Worm (Caenorhabditis elegans) whole organism, young adult: ENCODE data around the gene Y40A1A.3.

ENCODE experiments used
- F33H1.4 ChIP-seq: fragments of 200-800 bp; sonication (Bioruptor generic); IDR thresholded peaks from 2 replicates; pipeline ENCODE4 v1.3.6; 2022; ENCODE audit warnings: missing genetic modification reagents, missing genetic modification characterization, missing compliant biosample characterization
- efl-1 ChIP-seq: fragments of 150-350 bp; optimal IDR thresholded peaks from 2 replicates; lab custom pipeline; 2014; ENCODE audit warnings: missing biosample characterization, missing genetic modification reagents, missing genetic modification characterization
- rec-8 ChIP-seq, 2 experiments: sonication (generic microtip); optimal IDR thresholded peaks; 2 replicates each; lab custom pipeline; 2016; ENCODE audit warnings: mild to moderate bottlenecking in 2 of 2, missing genetic modification characterization in 2 of 2, missing genetic modification reagents in 2 of 2, missing genotype in 2 of 2, missing biosample characterization in 1 of 2, missing compliant biosample characterization in 1 of 2, moderate library complexity in 1 of 2
- ztf-22 ChIP-seq: fragments of 200-800 bp; sonication (Bioruptor generic); optimal IDR thresholded peaks from 2 replicates; lab custom pipeline; 2018; ENCODE audit warnings: mild to moderate bottlenecking, missing genetic modification characterization, moderate library complexity, missing compliant biosample characterization
- ztf-25 ChIP-seq: fragments of 200-800 bp; sonication (Bioruptor generic); IDR thresholded peaks from 2 replicates; pipeline ENCODE4 v1.3.6; 2022; ENCODE audit warnings: missing genetic modification reagents, missing genetic modification characterization, missing compliant biosample characterization

- TF ChIP-seq ztf-25 (GFP tag; lab: Robert Waterston, UW): no peak
- TF ChIP-seq rec-8 (tag; optimal IDR thresholded peaks at IDR 0.05; lab: Kevin White, UChicago): no peak
- no peak for TF ChIP-seq F33H1.4
- no peak for TF ChIP-seq ztf-22 (GFP tag; lab: Kevin White, UChicago)
- no peak for TF ChIP-seq efl-1 (GFP tag; lab: Kevin White, UChicago)
Measured at ce11 chrX:2013912-2014311, 16.1 kb upstream of the Y40A1A.3 start.
